Fruit fly (Drosophila melanogaster) whole organism, wandering third instar larva: ENCODE results near the gene sdt.

Experiments
- Abd-B ChIP-seq: fragments of >200 bp; optimal IDR thresholded peaks from 2 replicates; lab custom pipeline; 2017; ENCODE audit warnings: missing biosample characterization, missing genetic modification characterization
- CG32264 ChIP-seq: fragments of 200-800 bp; sonication (Bioruptor generic); optimal IDR thresholded peaks from 2 replicates; lab custom pipeline; 2016; ENCODE audit warnings: missing biosample characterization, missing genetic modification characterization
- CG9705 ChIP-seq: fragments of 200-800 bp; sonication (Bioruptor generic); optimal IDR thresholded peaks from 2 replicates; lab custom pipeline; 2018; ENCODE audit warnings: missing biosample characterization, mild to moderate bottlenecking, missing genetic modification characterization
- CrebA ChIP-seq: fragments of 200-800 bp; sonication (Bioruptor generic); optimal IDR thresholded peaks from 2 replicates; lab custom pipeline; 2016; ENCODE audit warnings: missing biosample characterization, mild to moderate bottlenecking, missing genetic modification characterization, borderline replicate concordance
- Dfd ChIP-seq: fragments of >200 bp; optimal IDR thresholded peaks from 2 replicates; lab custom pipeline; 2017; ENCODE audit warnings: missing biosample characterization, missing genetic modification characterization
- Dif ChIP-seq: fragments of 200-275, 200-300 bp; sonication (Bioruptor generic); optimal IDR thresholded peaks from 2 replicates; lab custom pipeline; 2018; ENCODE audit warnings: missing biosample characterization, missing genetic modification characterization; ENCODE audit not compliant: partially characterized antibody
- GATAd ChIP-seq: sonication (Bioruptor generic); optimal IDR thresholded peaks from 2 replicates; lab custom pipeline; 2016; ENCODE audit warnings: missing biosample characterization, missing genetic modification characterization
- HLH106 ChIP-seq: fragments of 200-800 bp; optimal IDR thresholded peaks from 3 replicates; lab custom pipeline; 2019; ENCODE audit warnings: missing biosample characterization, mild to moderate bottlenecking, missing genetic modification characterization, moderate library complexity
- Hnf4 ChIP-seq: fragments of 200-800 bp; sonication (Bioruptor generic); optimal IDR thresholded peaks from 2 replicates; lab custom pipeline; 2016; ENCODE audit warnings: missing biosample characterization, mild to moderate bottlenecking, missing genetic modification characterization
- Hr78 ChIP-seq: fragments of >200 bp; optimal IDR thresholded peaks from 2 replicates; lab custom pipeline; 2017; ENCODE audit warnings: missing biosample characterization, missing genetic modification characterization
- Hr83 ChIP-seq: fragments of 200-300 bp; sonication (Bioruptor generic); optimal IDR thresholded peaks from 2 replicates; lab custom pipeline; 2016; ENCODE audit warnings: missing biosample characterization, mild to moderate bottlenecking, missing genetic modification characterization, moderate library complexity; ENCODE audit not compliant: poor library complexity, severe bottlenecking
- Jra ChIP-seq: sonication (Bioruptor generic); optimal IDR thresholded peaks from 2 replicates; lab custom pipeline; 2016; ENCODE audit warnings: missing biosample characterization, missing genetic modification characterization
- Mio ChIP-seq: sonication (Bioruptor generic); optimal IDR thresholded peaks from 2 replicates; lab custom pipeline; 2016; ENCODE audit warnings: missing biosample characterization, missing genetic modification characterization
- Myc ChIP-seq: fragments of >200 bp; optimal IDR thresholded peaks from 2 replicates; lab custom pipeline; 2017
- N ChIP-seq: fragments of >200 bp; optimal IDR thresholded peaks from 2 replicates; lab custom pipeline; 2018; ENCODE audit warnings: missing biosample characterization, missing external identifiers, missing genetic modification characterization
- OdsH ChIP-seq: fragments of 200-800 bp; sonication (Bioruptor generic); optimal IDR thresholded peaks from 2 replicates; lab custom pipeline; 2016; ENCODE audit warnings: missing biosample characterization, mild to moderate bottlenecking, missing genetic modification characterization
- Rel ChIP-seq, 2 experiments: fragments of 200-800 bp; sonication (Bioruptor generic) in 1 of 2; optimal IDR thresholded peaks; 2 replicates in 1 of 2; 3 replicates in 1 of 2; lab custom pipeline; 2016 to 2019; ENCODE audit warnings: mild to moderate bottlenecking in 2 of 2, missing biosample characterization in 2 of 2, missing genetic modification characterization in 2 of 2, moderate library complexity in 1 of 2
- Sp1 ChIP-seq: fragments of 200-800 bp; sonication (Bioruptor generic); optimal IDR thresholded peaks from 3 replicates; lab custom pipeline; 2019; ENCODE audit warnings: missing biosample characterization, mild to moderate bottlenecking, missing genetic modification characterization, moderate library complexity
- Vsx2 ChIP-seq: fragments of 200-300, 225-300 bp; sonication (Bioruptor generic); optimal IDR thresholded peaks from 2 replicates; lab custom pipeline; 2018; ENCODE audit warnings: missing biosample characterization, missing genetic modification characterization; ENCODE audit not compliant: partially characterized antibody
- br ChIP-seq: fragments of 200-800 bp; sonication (Bioruptor generic); optimal IDR thresholded peaks from 2 replicates; lab custom pipeline; 2016; ENCODE audit warnings: missing biosample characterization, missing genetic modification characterization
- brk ChIP-seq: fragments of 200-800 bp; sonication (Bioruptor generic); optimal IDR thresholded peaks from 2 replicates; lab custom pipeline; 2016; ENCODE audit warnings: missing biosample characterization, mild to moderate bottlenecking, missing genetic modification characterization
- dl ChIP-seq, 2 experiments: fragments of 175-275, 200-275 bp in 1 of 2; fragments of 200-275 bp in 1 of 2; sonication (Bioruptor generic); optimal IDR thresholded peaks; lab custom pipeline; 2018; ENCODE audit warnings: mild to moderate bottlenecking in 2 of 2, missing biosample characterization in 2 of 2, missing genetic modification characterization in 2 of 2, moderate library complexity in 2 of 2; ENCODE audit not compliant: partially characterized antibody in 2 of 2, insufficient read depth in 1 of 2
- dmrt93B ChIP-seq: fragments of 200-800 bp; sonication (Bioruptor generic); optimal IDR thresholded peaks from 2 replicates; lab custom pipeline; 2018; ENCODE audit warnings: missing biosample characterization, mild to moderate bottlenecking, missing genetic modification characterization
- dsf ChIP-seq: sonication (Bioruptor generic); optimal IDR thresholded peaks from 2 replicates; lab custom pipeline; 2016; ENCODE audit warnings: missing biosample characterization, missing genetic modification characterization, borderline replicate concordance
- ey ChIP-seq: fragments of 200-800 bp; sonication (Bioruptor generic); optimal IDR thresholded peaks from 2 replicates; lab custom pipeline; 2016; ENCODE audit warnings: missing biosample characterization, missing genetic modification characterization
- foxo ChIP-seq, 2 experiments: fragments of 200-800 bp; sonication (Bioruptor generic); optimal IDR thresholded peaks; 2 replicates in 1 of 2; 3 replicates in 1 of 2; lab custom pipeline; 2016 to 2017; ENCODE audit warnings: missing biosample characterization in 2 of 2, missing genetic modification characterization in 2 of 2
- fru ChIP-seq: fragments of 200-800 bp; sonication (Bioruptor generic); optimal IDR thresholded peaks from 3 replicates; lab custom pipeline; 2016; ENCODE audit warnings: missing biosample characterization, mild to moderate bottlenecking, missing genetic modification characterization
- h ChIP-seq: fragments of 200-800 bp; sonication (Bioruptor generic); optimal IDR thresholded peaks from 3 replicates; lab custom pipeline; 2016; ENCODE audit warnings: missing biosample characterization, mild to moderate bottlenecking, missing genetic modification characterization
- jim ChIP-seq: fragments of 175-275, 200-325 bp; sonication (Bioruptor generic); optimal IDR thresholded peaks from 2 replicates; lab custom pipeline; 2016; ENCODE audit warnings: missing biosample characterization, mild to moderate bottlenecking, missing genetic modification characterization
- lola ChIP-seq: fragments of >200 bp; optimal IDR thresholded peaks from 2 replicates; lab custom pipeline; 2017; ENCODE audit warnings: missing biosample characterization, missing genetic modification characterization
- pan ChIP-seq: fragments of >200 bp; optimal IDR thresholded peaks from 2 replicates; lab custom pipeline; 2017
- psq ChIP-seq: fragments of 200-800 bp; sonication (Bioruptor generic); optimal IDR thresholded peaks from 3 replicates; lab custom pipeline; 2017; ENCODE audit warnings: missing biosample characterization, mild to moderate bottlenecking, missing genetic modification characterization, moderate library complexity
- rgr ChIP-seq: fragments of 200-800 bp; sonication (Bioruptor generic); optimal IDR thresholded peaks from 3 replicates; lab custom pipeline; 2016; ENCODE audit warnings: missing biosample characterization, mild to moderate bottlenecking, missing genetic modification characterization
- sage ChIP-seq: fragments of 200-800 bp; sonication (Bioruptor generic); optimal IDR thresholded peaks from 2 replicates; lab custom pipeline; 2016; ENCODE audit warnings: missing biosample characterization, mild to moderate bottlenecking, missing genetic modification characterization
- sv ChIP-seq: fragments of 200-800 bp; sonication (Bioruptor generic); optimal IDR thresholded peaks from 3 replicates; lab custom pipeline; 2016; ENCODE audit warnings: missing biosample characterization, missing genetic modification characterization
- tai ChIP-seq: sonication (Bioruptor generic); optimal IDR thresholded peaks from 2 replicates; lab custom pipeline; 2016; ENCODE audit warnings: missing biosample characterization, missing genetic modification characterization
- usp ChIP-seq: fragments of >200 bp; optimal IDR thresholded peaks from 2 replicates; lab custom pipeline; 2017; ENCODE audit warnings: missing biosample characterization, missing genetic modification characterization
- woc ChIP-seq: sonication (Bioruptor generic); optimal IDR thresholded peaks from 2 replicates; lab custom pipeline; 2016; ENCODE audit warnings: missing biosample characterization, mild to moderate bottlenecking, missing genetic modification characterization

The sdt gene

dm6 chrX:8145501-8146157 lies 32.7 kb upstream of the sdt start, which contains the start of the genes alpha-PheRS and CG2129:
TSS of gene alpha-PheRS (minus strand) at chrX:8145602.
TSS of gene CG2129 (plus strand) at chrX:8145839.
- TF ChIP-seq rgr (no peak), usp (GFP tag; lab: Kevin White, UChicago) (no peak), Hnf4 (no peak), sage (GFP tag; lab: Kevin White, UChicago) (no peak), dmrt93B (GFP tag; lab: Kevin White, UChicago) (no peak), OdsH (GFP tag; lab: Kevin White, UChicago) (no peak), Dif (GFP tag; lab: Kevin White, UChicago) (no peak), HLH106 (peak; percentile 65), brk (GFP tag; lab: Kevin White, UChicago) (no peak), Jra (GFP tag; lab: Kevin White, UChicago) (no peak), foxo (GFP tag; optimal IDR thresholded peaks at IDR 0.05; lab: Kevin White, UChicago) (no peak), ey (peak; percentile 6), h (peak; percentile 41), lola (GFP tag; lab: Kevin White, UChicago) (no peak), dsf (no peak), Abd-B (GFP tag; lab: Kevin White, UChicago) (no peak), CG9705 (GFP tag; lab: Kevin White, UChicago) (no peak), pan (lab: Kevin White, UChicago) (no peak), woc (peak; percentile 77), jim (GFP tag; lab: Kevin White, UChicago) (no peak), CG32264 (no peak), Dfd (no peak), Hr83 (no peak), Myc (lab: Kevin White, UChicago) (peak; percentile 92), psq (GFP tag; lab: Kevin White, UChicago) (peak; percentile 31), N (GFP tag; lab: Kevin White, UChicago) (no peak), Vsx2 (GFP tag; lab: Kevin White, UChicago) (no peak), CrebA (GFP tag; lab: Kevin White, UChicago) (no peak), Mio (no peak), br (GFP tag; lab: Kevin White, UChicago) (no peak), sv (GFP tag; lab: Kevin White, UChicago) (no peak), tai (GFP tag; lab: Kevin White, UChicago) (no peak), fru (GFP tag; lab: Kevin White, UChicago) (no peak), dl (GFP tag; optimal IDR thresholded peaks at IDR 0.05; lab: Kevin White, UChicago; ENCODE audit: insufficient read depth in 1 of 2, partially characterized antibody in 2 of 2) (no peak), Sp1 (GFP tag; lab: Kevin White, UChicago) (peak; percentile 45), Rel (GFP tag; optimal IDR thresholded peaks at IDR 0.05; lab: Kevin White, UChicago) (no peak), Rel (tag; optimal IDR thresholded peaks at IDR 0.05; lab: Kevin White, UChicago) (peak; percentile 52), GATAd (no peak), Hr78 (GFP tag; lab: Kevin White, UChicago) (no peak)

- TF ChIP-seq dl (GFP tag; optimal IDR thresholded peaks at IDR 0.05; lab: Kevin White, UChicago; ENCODE audit: insufficient read depth in 1 of 2, partially characterized antibody in 2 of 2) = no peak
Observed at dm6 chrX:8147649-8148048, 30.7 kb upstream of the sdt start, which contains the start of gene CG15336. TSS of gene CG15336 (plus strand) at chrX:8147949.

- TF ChIP-seq ey (no peak), Myc (lab: Kevin White, UChicago) (peak; percentile 4), jim (GFP tag; lab: Kevin White, UChicago) (no peak)
- TF ChIP-seq, all 38 proteins: peak for 1
Observed at dm6 chrX:8148556-8148955, 29.8 kb upstream of the sdt start, which contains the start of gene CG10959. TSS of gene CG10959 (plus strand) at chrX:8148783.
